Worm (Caenorhabditis elegans) whole organism, L1 larva: ENCODE measurements around the gene srj-50.

ENCODE experiments used
- alr-1 ChIP-seq: fragments of 200-800 bp; sonication (Bioruptor generic); optimal IDR thresholded peaks from 2 replicates; lab custom pipeline; 2018; ENCODE audit warnings: borderline replicate concordance, mild to moderate bottlenecking, missing genetic modification characterization, missing compliant biosample characterization
- ama-1 ChIP-seq: fragments of 150-350 bp; optimal IDR thresholded peaks from 2 replicates; lab custom pipeline; 2014
- blmp-1 ChIP-seq: fragments of 150-350 bp; optimal IDR thresholded peaks from 2 replicates; lab custom pipeline; 2014; ENCODE audit warnings: missing biosample characterization, missing genetic modification characterization
- ceh-88 ChIP-seq: fragments of 200-800 bp; sonication (Bioruptor generic); IDR thresholded peaks from 2 replicates; pipeline ENCODE4 v1.3.6; 2022; ENCODE audit warnings: missing genetic modification characterization, missing compliant biosample characterization
- dsc-1 ChIP-seq: sonication (generic microtip); optimal IDR thresholded peaks from 2 replicates; lab custom pipeline; 2016; ENCODE audit warnings: mild to moderate bottlenecking, missing genetic modification characterization, missing compliant biosample characterization
- fkh-10 ChIP-seq: sonication (generic microtip); optimal IDR thresholded peaks from 2 replicates; lab custom pipeline; 2017; ENCODE audit warnings: missing biosample characterization, missing genetic modification reagents, missing genetic modification characterization
- fkh-4 ChIP-seq: sonication (generic microtip); optimal IDR thresholded peaks from 2 replicates; lab custom pipeline; 2016; ENCODE audit warnings: missing compliant biosample characterization, missing genetic modification characterization, borderline replicate concordance
- lin-13 ChIP-seq: fragments of 150-350 bp; optimal IDR thresholded peaks from 2 replicates; lab custom pipeline; 2014; ENCODE audit warnings: missing biosample characterization, missing genetic modification reagents, missing genetic modification characterization
- mef-2 ChIP-seq: fragments of 150-350 bp; optimal IDR thresholded peaks from 2 replicates; lab custom pipeline; 2014; ENCODE audit warnings: missing biosample characterization, missing genetic modification characterization
- nhr-12 ChIP-seq: sonication (generic microtip); optimal IDR thresholded peaks from 2 replicates; lab custom pipeline; 2017; ENCODE audit warnings: missing biosample characterization, missing genetic modification characterization
- nhr-76 ChIP-seq: sonication (generic microtip); optimal IDR thresholded peaks from 2 replicates; lab custom pipeline; 2017; ENCODE audit warnings: missing biosample characterization, missing genetic modification characterization
- nhr-77 ChIP-seq: fragments of 150-350 bp; optimal IDR thresholded peaks from 2 replicates; lab custom pipeline; 2014; ENCODE audit warnings: missing biosample characterization, missing genetic modification characterization
- pax-3 ChIP-seq: fragments of 200-800 bp; sonication (Bioruptor generic); optimal IDR thresholded peaks from 2 replicates; lab custom pipeline; 2018; ENCODE audit warnings: mild to moderate bottlenecking, missing genetic modification characterization, moderate library complexity, missing compliant biosample characterization
- unc-130 ChIP-seq: fragments of 150-350 bp; optimal IDR thresholded peaks from 2 replicates; lab custom pipeline; 2017; ENCODE audit warnings: missing biosample characterization, missing genetic modification characterization, inconsistent platforms

ce11 chrV:2861505-2861904 is 28.7 kb downstream of the srj-50 start, which contains the start of gene srh-270:
- TF ChIP-seq unc-130 (tag; lab: Kevin White, UChicago) (no peak), lin-13 (GFP tag; lab: Kevin White, UChicago) (no peak), fkh-4 (tag; lab: Kevin White, UChicago) (no peak), alr-1 (tag; lab: Kevin White, UChicago) (no peak), nhr-12 (tag; lab: Kevin White, UChicago) (no peak), ceh-88 (GFP tag; lab: Robert Waterston, UW) (no peak), nhr-76 (tag; lab: Kevin White, UChicago) (no peak), pax-3 (tag; lab: Kevin White, UChicago) (no peak), dsc-1 (tag; lab: Kevin White, UChicago) (no peak), fkh-10 (GFP tag; lab: Kevin White, UChicago) (no peak), ama-1 (lab: Kevin White, UChicago) (no peak), mef-2 (no peak), nhr-77 (tag; lab: Kevin White, UChicago) (no peak), blmp-1 (no peak)
